Worm (Caenorhabditis elegans): ENCODE data around the gene aqp-11.

- TF ChIP-seq B0261.1 (tag; optimal IDR thresholded peaks at IDR 0.05) (no peak), cebp-2 (GFP tag; IDR thresholded peaks at IDR 0.05) (no peak), lsy-27 (tag; optimal IDR thresholded peaks at IDR 0.05; ENCODE audit: borderline replicate concordance, insufficient read depth) (no peak), tbx-9 (tag; optimal IDR thresholded peaks at IDR 0.05; ENCODE audit: borderline replicate concordance) (no peak), unc-62 (GFP tag; optimal IDR thresholded peaks at IDR 0.05) (no peak), snpc-1.1 (tag; optimal IDR thresholded peaks at IDR 0.05; ENCODE audit: insufficient read depth) (no peak), hlh-12 (tag; optimal IDR thresholded peaks at IDR 0.05) (no peak)
Observed at ce11 chrIII:13652010-13652409, 21.1 kb upstream of the aqp-11 start.
